Fruit fly (Drosophila melanogaster): ENCODE measurements around the gene eIF1A.

Gene eIF1A

dm6 chr3R:18302749-18303148 is 28.3 kb downstream of the eIF1A start, which contains the start of gene CG7126 (continued):
- TF ChIP-seq CG11504 (tag; optimal IDR thresholded peaks at IDR 0.05), result peak; percentile 13
- no peak for TF ChIP-seq p53 (GFP tag; optimal IDR thresholded peaks at IDR 0.05)
- no peak for TF ChIP-seq CG2199 (GFP tag; IDR thresholded peaks at IDR 0.05)
- no peak for TF ChIP-seq Oaz (GFP tag; IDR thresholded peaks at IDR 0.05)
- TF ChIP-seq sisA (GFP tag; IDR thresholded peaks at IDR 0.05), result no peak
- TF ChIP-seq Lim3 (GFP tag; IDR thresholded peaks at IDR 0.05), result no peak
- no peak for TF ChIP-seq CG12769 (tag; optimal IDR thresholded peaks at IDR 0.05)

dm6 chr3R:18309910-18310309 is 35.4 kb downstream of the eIF1A start:
- TF ChIP-seq YL-1 (GFP tag; optimal IDR thresholded peaks at IDR 0.05), result no peak
- no peak for TF ChIP-seq Oli (tag; optimal IDR thresholded peaks at IDR 0.05)
- TF ChIP-seq CG1602 (GFP tag; optimal IDR thresholded peaks at IDR 0.05), result no peak
- no peak for TF ChIP-seq dmrt99B (tag; optimal IDR thresholded peaks at IDR 0.05)
- no peak for TF ChIP-seq jing (GFP tag; optimal IDR thresholded peaks at IDR 0.05)
- TF ChIP-seq cg (GFP tag; optimal IDR thresholded peaks at IDR 0.05), result peak; percentile 22
- TF ChIP-seq Hmr (GFP tag; optimal IDR thresholded peaks at IDR 0.05), result no peak
- TF ChIP-seq CG17612 (GFP tag; IDR thresholded peaks at IDR 0.05), result no peak
- TF ChIP-seq mld (GFP tag; IDR thresholded peaks at IDR 0.05; ENCODE audit: partially characterized antibody), result no peak
- TF ChIP-seq CG18619 (GFP tag; optimal IDR thresholded peaks at IDR 0.05), result no peak
- TF ChIP-seq al (GFP tag; IDR thresholded peaks at IDR 0.05), result no peak
- TF ChIP-seq Xrp1 (GFP tag; IDR thresholded peaks at IDR 0.05), result no peak
- peak; percentile 61 for TF ChIP-seq Med (GFP tag)
- TF ChIP-seq sd (tag; optimal IDR thresholded peaks at IDR 0.05), result peak; percentile 75
- no peak for TF ChIP-seq Rfx (GFP tag; IDR thresholded peaks at IDR 0.05)
- peak; percentile 16 for TF ChIP-seq sens (GFP tag)
- peak; percentile 26 for TF ChIP-seq zen (tag; optimal IDR thresholded peaks at IDR 0.05)

dm6 chr3R:18310766-18311367 is 36.4 kb downstream of the eIF1A start:
- no peak for TF ChIP-seq gem (tag; optimal IDR thresholded peaks at IDR 0.05)
- TF ChIP-seq CG10431 (GFP tag; optimal IDR thresholded peaks at IDR 0.05), result no peak
- no peak for TF ChIP-seq unc-4 (GFP tag; IDR thresholded peaks at IDR 0.05; ENCODE audit: partially characterized antibody)
- TF ChIP-seq Kr (GFP tag; optimal IDR thresholded peaks at IDR 0.05), result no peak
- TF ChIP-seq lola (GFP tag; optimal IDR thresholded peaks at IDR 0.05), result no peak
- no peak for TF ChIP-seq CG12391 (tag; optimal IDR thresholded peaks at IDR 0.05)
- no peak for TF ChIP-seq al (GFP tag; IDR thresholded peaks at IDR 0.05)
- TF ChIP-seq sna (GFP tag; IDR thresholded peaks at IDR 0.05; ENCODE audit: partially characterized antibody), result no peak
- no peak for TF ChIP-seq CG17912 (GFP tag; optimal IDR thresholded peaks at IDR 0.05)
- TF ChIP-seq CG12942 (GFP tag; optimal IDR thresholded peaks at IDR 0.05), result no peak
- TF ChIP-seq Atf-2 (GFP tag; optimal IDR thresholded peaks at IDR 0.05), result no peak
- TF ChIP-seq Dip3 (GFP tag; optimal IDR thresholded peaks at IDR 0.05), result no peak
- no peak for TF ChIP-seq Doc3 (GFP tag; IDR thresholded peaks at IDR 0.05; ENCODE audit: partially characterized antibody)
- TF ChIP-seq mld (GFP tag; IDR thresholded peaks at IDR 0.05; ENCODE audit: partially characterized antibody), result no peak
- no peak for TF ChIP-seq CG7357 (GFP tag; IDR thresholded peaks at IDR 0.05)
- TF ChIP-seq dysf (GFP tag; IDR thresholded peaks at IDR 0.05), result no peak; the same call in 2 of the 3 replicates
- no peak for TF ChIP-seq CG8089 (GFP tag; optimal IDR thresholded peaks at IDR 0.05)
- no peak for TF ChIP-seq CG15479 (GFP tag; optimal IDR thresholded peaks at IDR 0.05)
- peak; percentile 31; the same call in 1 of the 2 replicates for TF ChIP-seq Ptx1 (GFP tag; IDR thresholded peaks at IDR 0.05)
- no peak for TF ChIP-seq sima (GFP tag; optimal IDR thresholded peaks at IDR 0.05)
- TF ChIP-seq CG12659 (GFP tag; optimal IDR thresholded peaks at IDR 0.05), result peak; percentile 56
- TF ChIP-seq Tbp (GFP tag; optimal IDR thresholded peaks at IDR 0.05), result no peak
- TF ChIP-seq pfk (GFP tag; optimal IDR thresholded peaks at IDR 0.05), result no peak
- no peak for TF ChIP-seq bab2 (GFP tag; optimal IDR thresholded peaks at IDR 0.05)
- TF ChIP-seq CG4820 (GFP tag; optimal IDR thresholded peaks at IDR 0.05), result no peak
- no peak for TF ChIP-seq slp2 (GFP tag; optimal IDR thresholded peaks at IDR 0.05)
- TF ChIP-seq Elba2 (GFP tag; optimal IDR thresholded peaks at IDR 0.05), result no peak
